Worm (Caenorhabditis elegans) whole organism, late embryonic: ENCODE data around the gene Y38E10A.34.

Source experiments
- C08G9.2 ChIP-seq: sonication (generic microtip); optimal IDR thresholded peaks from 2 replicates; lab custom pipeline; 2016; ENCODE audit warnings: mild to moderate bottlenecking, missing genetic modification characterization, moderate library complexity, missing compliant biosample characterization
- T23F11.4 ChIP-seq: fragments of 200-800 bp; sonication (Bioruptor generic); optimal IDR thresholded peaks from 2 replicates; lab custom pipeline; 2018; ENCODE audit warnings: mild to moderate bottlenecking, missing genetic modification characterization, missing compliant biosample characterization
- ceh-34 ChIP-seq: sonication (generic microtip); optimal IDR thresholded peaks from 2 replicates; lab custom pipeline; 2016; ENCODE audit warnings: mild to moderate bottlenecking, missing genetic modification characterization, missing compliant biosample characterization
- ceh-45 ChIP-seq: fragments of 200-800 bp; sonication (Bioruptor generic); IDR thresholded peaks from 2 replicates; pipeline ENCODE4 v1.3.6; 2022; ENCODE audit warnings: missing genetic modification reagents, missing genetic modification characterization, missing compliant biosample characterization
- che-1 ChIP-seq: sonication (generic microtip); optimal IDR thresholded peaks from 2 replicates; lab custom pipeline; 2016; ENCODE audit warnings: mild to moderate bottlenecking, missing genetic modification characterization, missing compliant biosample characterization
- dmd-4 ChIP-seq: sonication (generic microtip); optimal IDR thresholded peaks from 2 replicates; lab custom pipeline; 2016; ENCODE audit warnings: borderline replicate concordance, missing genetic modification characterization, missing compliant biosample characterization
- elt-4 ChIP-seq: sonication (generic microtip); optimal IDR thresholded peaks from 2 replicates; lab custom pipeline; 2016; ENCODE audit warnings: missing genetic modification characterization, missing compliant biosample characterization
- fax-1 ChIP-seq: sonication (generic microtip); optimal IDR thresholded peaks from 2 replicates; lab custom pipeline; 2016; ENCODE audit warnings: missing genotype, missing genetic modification characterization, missing compliant biosample characterization
- fkh-6 ChIP-seq: sonication (generic microtip); optimal IDR thresholded peaks from 2 replicates; lab custom pipeline; 2016; ENCODE audit warnings: missing genetic modification characterization, missing compliant biosample characterization
- madf-2 ChIP-seq: sonication (generic microtip); optimal IDR thresholded peaks from 2 replicates; lab custom pipeline; 2017; ENCODE audit warnings: missing genetic modification characterization, missing compliant biosample characterization
- mec-3 ChIP-seq: sonication (generic microtip); optimal IDR thresholded peaks from 2 replicates; lab custom pipeline; 2016; ENCODE audit warnings: borderline replicate concordance, missing genetic modification characterization, missing compliant biosample characterization
- nhr-11 ChIP-seq: fragments of 150-350 bp; optimal IDR thresholded peaks from 2 replicates; lab custom pipeline; 2014; ENCODE audit warnings: missing biosample characterization, missing genetic modification characterization
- npax-4 ChIP-seq: sonication (generic microtip); optimal IDR thresholded peaks from 2 replicates; lab custom pipeline; 2016; ENCODE audit warnings: missing genetic modification characterization, missing compliant biosample characterization
- pag-3 ChIP-seq: sonication (generic microtip); optimal IDR thresholded peaks from 2 replicates; lab custom pipeline; 2016; ENCODE audit warnings: missing compliant biosample characterization, missing genetic modification characterization, borderline replicate concordance
- pax-1 ChIP-seq: fragments of 150-350 bp; optimal IDR thresholded peaks from 2 replicates; lab custom pipeline; 2014; ENCODE audit warnings: missing biosample characterization, missing genetic modification characterization
- pros-1 ChIP-seq: fragments of 150-350 bp; optimal IDR thresholded peaks from 2 replicates; lab custom pipeline; 2014; ENCODE audit warnings: missing biosample characterization, missing genetic modification reagents, missing genetic modification characterization
- ref-2 ChIP-seq: sonication (generic microtip); optimal IDR thresholded peaks from 2 replicates; lab custom pipeline; 2016; ENCODE audit warnings: missing genetic modification characterization, missing compliant biosample characterization
- sdc-2 ChIP-seq: sonication (generic microtip); optimal IDR thresholded peaks from 2 replicates; lab custom pipeline; 2016; ENCODE audit warnings: missing genotype, missing genetic modification characterization, missing compliant biosample characterization
- sox-2 ChIP-seq: fragments of 200-800 bp; sonication (Bioruptor generic); IDR thresholded peaks from 2 replicates; pipeline ENCODE4 v1.3.6; 2022; ENCODE audit warnings: missing genetic modification reagents, missing genetic modification characterization, missing compliant biosample characterization
- syd-9 ChIP-seq: sonication (generic microtip); optimal IDR thresholded peaks from 2 replicates; lab custom pipeline; 2016; ENCODE audit warnings: mild to moderate bottlenecking, missing genetic modification characterization, moderate library complexity, missing compliant biosample characterization
- unc-42 ChIP-seq: sonication (generic microtip); optimal IDR thresholded peaks from 2 replicates; lab custom pipeline; 2016; ENCODE audit warnings: missing genotype, missing genetic modification characterization, missing compliant biosample characterization
- unc-86 ChIP-seq: sonication (generic microtip); optimal IDR thresholded peaks from 2 replicates; lab custom pipeline; 2016; ENCODE audit warnings: missing genetic modification characterization, missing compliant biosample characterization

The Y38E10A.34 gene

DNA sequence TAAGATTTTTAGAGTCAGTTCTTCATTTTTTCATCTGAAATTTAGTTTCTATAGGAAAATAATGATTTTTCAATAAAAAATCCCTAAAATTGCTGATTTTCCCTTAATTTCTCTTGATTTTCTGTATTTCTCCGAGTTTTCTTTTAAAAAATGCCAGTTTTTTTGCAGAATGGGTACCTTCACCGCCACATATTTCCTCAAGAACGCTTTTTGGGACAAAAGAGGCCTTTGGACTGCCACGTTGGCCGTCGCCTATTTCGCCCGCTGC, 47.8 kb downstream of the Y38E10A.34 start, which contains the start of gene Y38E10A.24:
TSS of gene Y38E10A.24 (plus strand) at position 169 of the 268 bp plus-strand sequence.
- TF ChIP-seq sdc-2: no peak
- no peak for TF ChIP-seq nhr-11 (tag; lab: Kevin White, UChicago)
- no peak for TF ChIP-seq pag-3
- no peak for TF ChIP-seq dmd-4
- TF ChIP-seq syd-9 (tag; lab: Kevin White, UChicago): no peak
- TF ChIP-seq unc-86: no peak
- TF ChIP-seq C08G9.2 (tag; lab: Kevin White, UChicago): no peak
- TF ChIP-seq fax-1: no peak
- no peak for TF ChIP-seq npax-4 (tag; lab: Kevin White, UChicago)
- no peak for TF ChIP-seq mec-3 (tag; lab: Kevin White, UChicago)
- no peak for TF ChIP-seq fkh-6 (tag; lab: Kevin White, UChicago)
- TF ChIP-seq madf-2 (tag; lab: Kevin White, UChicago): no peak
- no peak for TF ChIP-seq ref-2

- TF ChIP-seq unc-42 (tag; lab: Kevin White, UChicago) (peak; percentile 26), sox-2 (GFP tag; lab: Robert Waterston, UW) (no peak), T23F11.4 (GFP tag; lab: Kevin White, UChicago) (no peak), ceh-34 (no peak), pax-1 (peak; percentile 7), elt-4 (tag; lab: Kevin White, UChicago) (no peak), pros-1 (no peak), ceh-45 (GFP tag; lab: Robert Waterston, UW) (no peak), che-1 (tag; lab: Kevin White, UChicago) (no peak)
Measured at ce11 chrII:12679635-12680034, 48.6 kb downstream of the Y38E10A.34 start, which contains the start of the genes Y38E10A.33 and cox-10. Gene Y38E10A.33 (minus strand): TSS chrII:12679646. Gene cox-10 (plus strand): TSS chrII:12679954.
